Fruit fly (Drosophila melanogaster) whole organism, embryonic: ENCODE results near the gene AspRS-m.

Experiments used
- BEAF-32 ChIP-seq: fragments of 200-800 bp; sonication (Bioruptor generic); optimal IDR thresholded peaks from 3 replicates; lab custom pipeline; 2017; ENCODE audit warnings: missing biosample characterization, missing genetic modification characterization, mild to moderate bottlenecking, moderate library complexity, missing genetic modification reagents
- CG11504 ChIP-seq: fragments of 200-800 bp; sonication (Bioruptor generic); optimal IDR thresholded peaks from 3 replicates; lab custom pipeline; 2019; ENCODE audit warnings: missing biosample characterization, mild to moderate bottlenecking, missing genetic modification characterization, moderate library complexity
- CG12942 ChIP-seq: fragments of 200-800 bp; sonication (Bioruptor generic); optimal IDR thresholded peaks from 3 replicates; lab custom pipeline; 2016; ENCODE audit warnings: missing biosample characterization, missing genetic modification characterization
- CG16813 ChIP-seq: fragments of 200-800 bp; sonication (Bioruptor generic); IDR thresholded peaks from 3 replicates; pipeline ENCODE4 v1.3.6; 2022; ENCODE audit warnings: missing biosample characterization, missing genetic modification characterization; ENCODE audit not compliant: partially characterized antibody
- CG2116 ChIP-seq: fragments of 200-800 bp; sonication (Bioruptor generic); optimal IDR thresholded peaks from 3 replicates; lab custom pipeline; 2018; ENCODE audit warnings: missing biosample characterization, mild to moderate bottlenecking, missing genetic modification characterization
- CG2129 ChIP-seq: fragments of 200-800 bp; sonication (Bioruptor generic); IDR thresholded peaks from 2 replicates; pipeline ENCODE4 v1.3.6; 2022; ENCODE audit warnings: missing biosample characterization, missing genetic modification characterization; ENCODE audit not compliant: partially characterized antibody
- CG2199 ChIP-seq: fragments of 200-800 bp; sonication (Bioruptor generic); IDR thresholded peaks from 3 replicates; pipeline ENCODE4 v1.3.6; 2022; ENCODE audit warnings: missing biosample characterization, missing genetic modification characterization
- CG34224 ChIP-seq: fragments of 200-800 bp; sonication (Bioruptor generic); IDR thresholded peaks from 3 replicates; pipeline ENCODE4 v1.3.6; 2022; ENCODE audit warnings: missing biosample characterization, missing genetic modification characterization; ENCODE audit not compliant: partially characterized antibody
- CG4730 ChIP-seq: fragments of 200-800 bp; sonication (Bioruptor generic); IDR thresholded peaks from 2 replicates; pipeline ENCODE4 v1.3.6; 2022; ENCODE audit warnings: missing biosample characterization, missing genetic modification characterization
- CG6654 ChIP-seq: fragments of 200-800 bp; sonication (Bioruptor generic); optimal IDR thresholded peaks from 2 replicates; lab custom pipeline; 2017; ENCODE audit warnings: missing biosample characterization, mild to moderate bottlenecking, missing genetic modification characterization
- CG6791 ChIP-seq: fragments of 200-800 bp; sonication (Bioruptor generic); IDR thresholded peaks from 3 replicates; pipeline ENCODE4 v1.3.6; 2022; ENCODE audit warnings: missing biosample characterization, missing genetic modification characterization; ENCODE audit not compliant: partially characterized antibody
- CG7963 ChIP-seq: fragments of 200-800 bp; sonication (Bioruptor generic); IDR thresholded peaks from 3 replicates; pipeline ENCODE4 v1.3.6; 2022; ENCODE audit warnings: missing biosample characterization, missing genetic modification characterization; ENCODE audit not compliant: partially characterized antibody
- CG9797 ChIP-seq: fragments of 200-800 bp; sonication (Bioruptor generic); optimal IDR thresholded peaks from 3 replicates; lab custom pipeline; 2018; ENCODE audit warnings: missing biosample characterization, mild to moderate bottlenecking, missing genetic modification characterization
- CHES-1-like ChIP-seq: fragments of 200-800 bp; sonication (Bioruptor generic); optimal IDR thresholded peaks from 2 replicates; lab custom pipeline; 2016; ENCODE audit warnings: missing biosample characterization, missing genetic modification characterization
- Doc3 ChIP-seq: fragments of 200-800 bp; sonication (Bioruptor generic); IDR thresholded peaks from 3 replicates; pipeline ENCODE4 v1.3.6; 2022; ENCODE audit warnings: missing biosample characterization, missing genetic modification characterization; ENCODE audit not compliant: partially characterized antibody
- Dp ChIP-seq: fragments of 200-800 bp; sonication (Bioruptor generic); optimal IDR thresholded peaks from 2 replicates; lab custom pipeline; 2018; ENCODE audit warnings: missing biosample characterization, mild to moderate bottlenecking, missing genetic modification characterization, moderate library complexity
- HLH4C ChIP-seq: fragments of 200-800 bp; sonication (Bioruptor generic); IDR thresholded peaks from 3 replicates; pipeline ENCODE4 v1.3.6; 2022; ENCODE audit warnings: missing biosample characterization, missing genetic modification characterization; ENCODE audit not compliant: partially characterized antibody
- MESR4 ChIP-seq: fragments of 200-800 bp; sonication (Bioruptor generic); optimal IDR thresholded peaks from 2 replicates; lab custom pipeline; 2018; ENCODE audit warnings: missing biosample characterization, mild to moderate bottlenecking, missing genetic modification characterization, moderate library complexity
- Med ChIP-seq: fragments of 200-800 bp; sonication (Bioruptor generic); peaks from one replicate; lab custom pipeline; 2016; ENCODE audit warnings: missing biosample characterization, missing genetic modification characterization, mild to moderate bottlenecking, inconsistent platforms, moderate library complexity
- Myb ChIP-seq: fragments of 200-800 bp; sonication (Bioruptor generic); optimal IDR thresholded peaks from 2 replicates; lab custom pipeline; 2016; ENCODE audit warnings: missing biosample characterization, missing genetic modification characterization
- Nf-YB ChIP-seq: fragments of 200-800 bp; sonication (Bioruptor generic); optimal IDR thresholded peaks from 3 replicates; lab custom pipeline; 2019; ENCODE audit warnings: missing biosample characterization, mild to moderate bottlenecking, missing genetic modification characterization, moderate library complexity
- Sry-δ ChIP-seq: fragments of 200-800 bp; sonication (Bioruptor generic); optimal IDR thresholded peaks from 2 replicates; lab custom pipeline; 2016; ENCODE audit warnings: missing biosample characterization, missing genetic modification characterization
- amos ChIP-seq: fragments of 200-800 bp; sonication (Bioruptor generic); IDR thresholded peaks from 2 replicates; pipeline ENCODE4 v1.3.6; 2022; ENCODE audit warnings: missing biosample characterization, missing genetic modification characterization; ENCODE audit not compliant: partially characterized antibody
- bbx ChIP-seq: fragments of 200-800 bp; sonication (Bioruptor generic); IDR thresholded peaks from 2 replicates; pipeline ENCODE4 v1.3.6; 2022; ENCODE audit warnings: missing biosample characterization, missing genetic modification characterization; ENCODE audit not compliant: partially characterized antibody
- chn ChIP-seq: fragments of 200-800 bp; sonication (Bioruptor generic); optimal IDR thresholded peaks from 2 replicates; lab custom pipeline; 2016; ENCODE audit warnings: missing biosample characterization, missing genetic modification characterization
- crc ChIP-seq: fragments of 200-800 bp; sonication (Bioruptor generic); optimal IDR thresholded peaks from 2 replicates; lab custom pipeline; 2016; ENCODE audit warnings: missing biosample characterization, missing genetic modification characterization
- ewg ChIP-seq: fragments of 200-800 bp; sonication (Bioruptor generic); optimal IDR thresholded peaks from 3 replicates; lab custom pipeline; 2017; ENCODE audit warnings: mild to moderate bottlenecking, missing biosample characterization, missing genetic modification reagents, missing genetic modification characterization
- fd64A ChIP-seq: fragments of 200-800 bp; sonication (Bioruptor generic); optimal IDR thresholded peaks from 3 replicates; lab custom pipeline; 2018; ENCODE audit warnings: missing biosample characterization, mild to moderate bottlenecking, missing genetic modification characterization
- gfzf ChIP-seq: fragments of 200-800 bp; sonication (Bioruptor generic); optimal IDR thresholded peaks from 2 replicates; lab custom pipeline; 2016; ENCODE audit warnings: missing biosample characterization, mild to moderate bottlenecking, missing genetic modification characterization, moderate library complexity
- hbn ChIP-seq: fragments of 200-800 bp; sonication (Bioruptor generic); IDR thresholded peaks from 2 replicates; pipeline ENCODE4 v1.3.6; 2022; ENCODE audit warnings: missing biosample characterization, missing genetic modification characterization; ENCODE audit not compliant: partially characterized antibody
- insv ChIP-seq, 2 experiments: fragments of 200-800 bp; sonication (Bioruptor generic); optimal IDR thresholded peaks; 3 replicates each; lab custom pipeline; 2016 to 2018; ENCODE audit warnings: missing biosample characterization in 2 of 2, missing genetic modification characterization in 2 of 2
- kni ChIP-seq: fragments of 200-800 bp; sonication (Bioruptor generic); optimal IDR thresholded peaks from 3 replicates; lab custom pipeline; 2017; ENCODE audit warnings: mild to moderate bottlenecking, missing biosample characterization, missing genetic modification reagents, missing genetic modification characterization
- lola ChIP-seq, 3 experiments: fragments of >200 bp in 2 of 3; fragments of 200-800 bp in 1 of 3; sonication (Bioruptor generic) in 1 of 3; optimal IDR thresholded peaks; 2 replicates each; lab custom pipeline; 2017 to 2019; ENCODE audit warnings: missing biosample characterization in 3 of 3, missing genetic modification characterization in 3 of 3, mild to moderate bottlenecking in 1 of 3, moderate library complexity in 1 of 3
- maf-S ChIP-seq: fragments of 200-800 bp; sonication (Bioruptor generic); optimal IDR thresholded peaks from 2 replicates; lab custom pipeline; 2016; ENCODE audit warnings: missing biosample characterization, missing genetic modification characterization
- nmo ChIP-seq: fragments of 200-800 bp; sonication (Bioruptor generic); optimal IDR thresholded peaks from 2 replicates; lab custom pipeline; 2018; ENCODE audit warnings: missing biosample characterization, mild to moderate bottlenecking, missing genetic modification characterization, moderate library complexity
- phol ChIP-seq: fragments of 200-800 bp; sonication (Bioruptor generic); optimal IDR thresholded peaks from 3 replicates; lab custom pipeline; 2018; ENCODE audit warnings: missing biosample characterization, mild to moderate bottlenecking, missing genetic modification characterization, moderate library complexity
- pzg ChIP-seq: fragments of 200-800 bp; sonication (Bioruptor generic); optimal IDR thresholded peaks from 3 replicates; lab custom pipeline; 2018; ENCODE audit warnings: missing biosample characterization, mild to moderate bottlenecking, missing genetic modification characterization, moderate library complexity
- rib ChIP-seq: fragments of 200-800 bp; sonication (Bioruptor generic); IDR thresholded peaks from 2 replicates; pipeline ENCODE4 v1.3.6; 2022; ENCODE audit warnings: missing biosample characterization, missing genetic modification characterization
- row ChIP-seq: fragments of 200-800 bp; sonication (Bioruptor generic); IDR thresholded peaks from 3 replicates; pipeline ENCODE4 v1.3.6; 2022; ENCODE audit warnings: missing biosample characterization, missing genetic modification characterization
- sd ChIP-seq: fragments of 200-800 bp; sonication (Bioruptor generic); optimal IDR thresholded peaks from 3 replicates; lab custom pipeline; 2018; ENCODE audit warnings: missing biosample characterization, mild to moderate bottlenecking, missing genetic modification characterization, moderate library complexity
- sna ChIP-seq: fragments of 200-800 bp; sonication (Bioruptor generic); IDR thresholded peaks from 2 replicates; pipeline ENCODE4 v1.3.6; 2022; ENCODE audit warnings: missing biosample characterization, missing genetic modification characterization; ENCODE audit not compliant: partially characterized antibody
- stc ChIP-seq: fragments of 200-800 bp; sonication (Bioruptor generic); IDR thresholded peaks from 2 replicates; pipeline ENCODE4 v1.3.6; 2022; ENCODE audit warnings: missing biosample characterization, missing genetic modification characterization
- stwl ChIP-seq: fragments of 200-800 bp; sonication (Bioruptor generic); optimal IDR thresholded peaks from 3 replicates; lab custom pipeline; 2018; ENCODE audit warnings: missing biosample characterization, mild to moderate bottlenecking, missing genetic modification characterization, moderate library complexity
- tap ChIP-seq: fragments of 200-800 bp; optimal IDR thresholded peaks from 3 replicates; lab custom pipeline; 2019; ENCODE audit warnings: missing biosample characterization, mild to moderate bottlenecking, missing genetic modification characterization, moderate library complexity
- trem ChIP-seq: fragments of 200-800 bp; optimal IDR thresholded peaks from 3 replicates; lab custom pipeline; 2019; ENCODE audit warnings: missing biosample characterization, mild to moderate bottlenecking, missing genetic modification characterization, moderate library complexity
- unc-4 ChIP-seq: fragments of 200-800 bp; sonication (Bioruptor generic); IDR thresholded peaks from 2 replicates; pipeline ENCODE4 v1.3.6; 2022; ENCODE audit warnings: missing biosample characterization, missing genetic modification characterization; ENCODE audit not compliant: partially characterized antibody
- zen2 ChIP-seq: fragments of 200-800 bp; sonication (Bioruptor generic); IDR thresholded peaks from 3 replicates; pipeline ENCODE4 v1.3.6; 2022; ENCODE audit warnings: missing biosample characterization, missing genetic modification characterization; ENCODE audit not compliant: partially characterized antibody

AspRS-m gene

dm6 chr2L:16824905-16825333 lies 2.0 kb upstream of the AspRS-m start, which contains the start of gene Cse1:
TSS of gene Cse1 (minus strand) at chr2L:16825207.
- TF ChIP-seq CG34224 (GFP tag; lab: Robert Waterston, UW) (peak; percentile 51), ewg (GFP tag; lab: Kevin White, UChicago) (peak; percentile 67), zen2 (GFP tag; lab: Robert Waterston, UW) (no peak), nmo (GFP tag; lab: Kevin White, UChicago) (peak; percentile 40), CG12942 (GFP tag; lab: Kevin White, UChicago) (no peak), bbx (peak; percentile 55; the same call in 1 of the 2 replicates), CG2199 (GFP tag; lab: Robert Waterston, UW) (0 out of 3 replicates have a peak, but pooled peaks have one; percentile 50), HLH4C (GFP tag; lab: Robert Waterston, UW) (peak; percentile 50), CG7963 (GFP tag; lab: Robert Waterston, UW) (peak; percentile 59; the same call in 2 of the 3 replicates), Sry-δ (peak; percentile 81), chn (GFP tag; lab: Kevin White, UChicago) (no peak), row (peak; percentile 36; the same call in 1 of the 3 replicates), Med (peak; percentile 59), hbn (GFP tag; lab: Robert Waterston, UW) (0 out of 2 replicates have a peak, but pooled peaks have one; percentile 39), maf-S (no peak), fd64A (GFP tag; lab: Kevin White, UChicago) (no peak), CHES-1-like (GFP tag; lab: Kevin White, UChicago) (no peak), CG2116 (GFP tag; lab: Kevin White, UChicago) (peak; percentile 23), MESR4 (GFP tag; lab: Kevin White, UChicago) (peak; percentile 20), CG2129 (GFP tag; lab: Robert Waterston, UW) (peak; percentile 56), unc-4 (GFP tag; lab: Robert Waterston, UW) (peak; percentile 62; the same call in 1 of the 2 replicates), sd (tag; lab: Kevin White, UChicago) (peak; percentile 76), sna (GFP tag; lab: Robert Waterston, UW) (peak; percentile 70), amos (GFP tag; lab: Robert Waterston, UW) (peak; percentile 69), crc (GFP tag; lab: Kevin White, UChicago) (no peak), rib (GFP tag; lab: Robert Waterston, UW) (peak; percentile 75; the same call in 1 of the 2 replicates), Nf-YB (GFP tag; lab: Kevin White, UChicago) (no peak), Dp (GFP tag; lab: Kevin White, UChicago) (peak; percentile 23), CG11504 (tag; lab: Kevin White, UChicago) (no peak), CG16813 (GFP tag; lab: Robert Waterston, UW) (peak; percentile 72), CG9797 (GFP tag; lab: Kevin White, UChicago) (peak; percentile 17), insv (GFP tag; optimal IDR thresholded peaks at IDR 0.05; lab: Kevin White, UChicago) (peak in 1 of 2 experiments; percentile 34), trem (peak; percentile 14), CG6791 (GFP tag; lab: Robert Waterston, UW) (0 out of 3 replicates have a peak, but pooled peaks have one; percentile 49), pzg (GFP tag; lab: Kevin White, UChicago) (peak; percentile 34), lola (GFP tag; optimal IDR thresholded peaks at IDR 0.05; lab: Kevin White, UChicago) (no peak), Myb (GFP tag; lab: Kevin White, UChicago) (peak; percentile 12), Doc3 (0 out of 3 replicates have a peak, but pooled peaks have one; percentile 40), tap (tag; lab: Kevin White, UChicago) (no peak), gfzf (GFP tag; lab: Kevin White, UChicago) (peak; percentile 13), stc (GFP tag; lab: Robert Waterston, UW) (no peak), phol (peak; percentile 18), BEAF-32 (GFP tag; lab: Kevin White, UChicago) (peak; percentile 71), CG6654 (no peak), kni (GFP tag; lab: Kevin White, UChicago) (no peak), stwl (tag; lab: Kevin White, UChicago) (peak; percentile 6), CG4730 (GFP tag; lab: Robert Waterston, UW) (no peak)
